Fruit fly (Drosophila melanogaster) whole organism, embryonic: Measurements from ENCODE around the gene Ctr1B.

Experiments used
- BEAF-32 ChIP-seq: fragments of 200-800 bp; sonication (Bioruptor generic); optimal IDR thresholded peaks from 3 replicates; lab custom pipeline; 2017; ENCODE audit warnings: missing biosample characterization, missing genetic modification characterization, mild to moderate bottlenecking, moderate library complexity, missing genetic modification reagents
- CG10462 ChIP-seq: fragments of 200-800 bp; sonication (Bioruptor generic); optimal IDR thresholded peaks from 2 replicates; lab custom pipeline; 2016; ENCODE audit warnings: missing biosample characterization, missing genetic modification characterization
- CG11085 ChIP-seq: fragments of 200-800 bp; sonication (Bioruptor generic); IDR thresholded peaks from 2 replicates; pipeline ENCODE4 v1.3.6; 2022; ENCODE audit warnings: missing biosample characterization, missing genetic modification characterization
- CG11456 ChIP-seq: fragments of 200-800 bp; sonication (Bioruptor generic); IDR thresholded peaks from 3 replicates; pipeline ENCODE4 v1.3.6; 2022; ENCODE audit warnings: missing biosample characterization, missing genetic modification characterization
- CG12219 ChIP-seq: fragments of 200-800 bp; sonication (Bioruptor generic); optimal IDR thresholded peaks from 3 replicates; lab custom pipeline; 2018; ENCODE audit warnings: missing biosample characterization, mild to moderate bottlenecking, missing genetic modification characterization
- CG1233 ChIP-seq: fragments of 200-800 bp; sonication (Bioruptor generic); optimal IDR thresholded peaks from 4 replicates; lab custom pipeline; 2018; ENCODE audit warnings: missing biosample characterization, mild to moderate bottlenecking, missing genetic modification characterization
- CG12659 ChIP-seq: fragments of 200-800 bp; sonication (Bioruptor generic); optimal IDR thresholded peaks from 3 replicates; lab custom pipeline; 2017; ENCODE audit warnings: mild to moderate bottlenecking, missing biosample characterization, missing genetic modification reagents, missing genetic modification characterization
- CG13287 ChIP-seq: fragments of 200-800 bp; sonication (Bioruptor generic); IDR thresholded peaks from 2 replicates; pipeline ENCODE4 v1.3.6; 2022; ENCODE audit warnings: missing biosample characterization, missing genetic modification characterization; ENCODE audit not compliant: partially characterized antibody
- CG14860 ChIP-seq: fragments of 200-800 bp; sonication (Bioruptor generic); IDR thresholded peaks from 3 replicates; pipeline ENCODE4 v1.3.6; 2022; ENCODE audit warnings: missing biosample characterization, missing genetic modification characterization; ENCODE audit not compliant: partially characterized antibody
- CG17186 ChIP-seq: fragments of 200-800 bp; sonication (Bioruptor generic); optimal IDR thresholded peaks from 3 replicates; lab custom pipeline; 2017; ENCODE audit warnings: missing biosample characterization, missing genetic modification reagents, missing genetic modification characterization
- CG17328 ChIP-seq: fragments of 200-800 bp; sonication (Bioruptor generic); IDR thresholded peaks from 2 replicates; pipeline ENCODE4 v1.3.6; 2022; ENCODE audit warnings: missing biosample characterization, missing genetic modification characterization
- CG18262 ChIP-seq: fragments of 200-800 bp; optimal IDR thresholded peaks from 3 replicates; lab custom pipeline; 2019; ENCODE audit warnings: missing biosample characterization, mild to moderate bottlenecking, missing genetic modification characterization, moderate library complexity
- CG32532 ChIP-seq: fragments of 200-800 bp; sonication (Bioruptor generic); IDR thresholded peaks from 2 replicates; pipeline ENCODE4 v1.3.6; 2022; ENCODE audit warnings: missing biosample characterization, missing genetic modification characterization
- CG3726 ChIP-seq: fragments of 200-800 bp; sonication (Bioruptor generic); IDR thresholded peaks from 3 replicates; pipeline ENCODE4, ENCODE4 v1.3.6; 2022; ENCODE audit warnings: missing biosample characterization, missing genetic modification characterization
- CG42726 ChIP-seq: fragments of 200-800 bp; sonication (Bioruptor generic); IDR thresholded peaks from 2 replicates; pipeline ENCODE4 v1.3.6; 2022; ENCODE audit warnings: missing biosample characterization, missing genetic modification characterization; ENCODE audit not compliant: partially characterized antibody
- CG6175 ChIP-seq: fragments of 200-800 bp; sonication (Bioruptor generic); IDR thresholded peaks from 3 replicates; pipeline ENCODE4 v1.3.6; 2022; ENCODE audit warnings: missing biosample characterization, missing genetic modification characterization
- CG6654 ChIP-seq: fragments of 200-800 bp; sonication (Bioruptor generic); optimal IDR thresholded peaks from 2 replicates; lab custom pipeline; 2017; ENCODE audit warnings: missing biosample characterization, mild to moderate bottlenecking, missing genetic modification characterization
- CG6683 ChIP-seq: fragments of 200-800 bp; sonication (Bioruptor generic); optimal IDR thresholded peaks from 2 replicates; lab custom pipeline; 2017; ENCODE audit warnings: missing biosample characterization, mild to moderate bottlenecking, missing genetic modification characterization, missing genetic modification reagents
- CG6689 ChIP-seq: fragments of 200-800 bp; sonication (Bioruptor generic); IDR thresholded peaks from 2 replicates; pipeline ENCODE4 v1.3.6; 2022; ENCODE audit warnings: missing biosample characterization, missing genetic modification characterization
- CG7556 ChIP-seq: fragments of 200-800 bp; sonication (Bioruptor generic); optimal IDR thresholded peaks from 2 replicates; lab custom pipeline; 2017; ENCODE audit warnings: missing biosample characterization, mild to moderate bottlenecking, missing genetic modification characterization
- CG7745 ChIP-seq: fragments of 200-800 bp; sonication (Bioruptor generic); optimal IDR thresholded peaks from 2 replicates; lab custom pipeline; 2018; ENCODE audit warnings: missing biosample characterization, mild to moderate bottlenecking, missing genetic modification characterization, moderate library complexity
- CG8478 ChIP-seq: fragments of >200 bp; optimal IDR thresholded peaks from 2 replicates; lab custom pipeline; 2018
- Dref ChIP-seq: fragments of 200-800 bp; sonication (Bioruptor generic); IDR thresholded peaks from 2 replicates; pipeline ENCODE4 v1.3.6; 2022; ENCODE audit warnings: missing biosample characterization, missing genetic modification characterization
- E2f1 ChIP-seq: fragments of 200-800 bp; sonication (Bioruptor generic); IDR thresholded peaks from 2 replicates; pipeline ENCODE4 v1.3.6; 2022; ENCODE audit warnings: missing biosample characterization, missing genetic modification characterization
- Gug ChIP-seq: fragments of 200-800 bp; sonication (Bioruptor generic); IDR thresholded peaks from 4 replicates; pipeline ENCODE4 v1.3.6; 2022; ENCODE audit warnings: missing biosample characterization, missing genetic modification characterization
- HmgD ChIP-seq: fragments of 200-800 bp; sonication (Bioruptor generic); optimal IDR thresholded peaks from 3 replicates; lab custom pipeline; 2016; ENCODE audit warnings: missing biosample characterization, missing genetic modification characterization
- Hr3 ChIP-seq: fragments of 200-800 bp; sonication (Bioruptor generic); optimal IDR thresholded peaks from 3 replicates; lab custom pipeline; 2016; ENCODE audit warnings: missing biosample characterization, missing genetic modification characterization
- NC2α ChIP-seq: fragments of 200-800 bp; sonication (Bioruptor generic); optimal IDR thresholded peaks from 2 replicates; lab custom pipeline; 2016; ENCODE audit warnings: missing biosample characterization, missing genetic modification characterization
- Nf-YA ChIP-seq: fragments of 200-800 bp; sonication (Bioruptor generic); IDR thresholded peaks from 2 replicates; pipeline ENCODE4 v1.3.6; 2022; ENCODE audit warnings: missing biosample characterization, missing genetic modification characterization
- Oli ChIP-seq: fragments of 200-800 bp; sonication (Bioruptor generic); optimal IDR thresholded peaks from 2 replicates; lab custom pipeline; 2018; ENCODE audit warnings: missing biosample characterization, mild to moderate bottlenecking, missing genetic modification characterization, moderate library complexity
- Opbp ChIP-seq: fragments of 200-800 bp; sonication (Bioruptor generic); IDR thresholded peaks from 3 replicates; pipeline ENCODE4 v1.3.6; 2022; ENCODE audit warnings: missing biosample characterization, missing genetic modification characterization; ENCODE audit not compliant: partially characterized antibody
- TFAM ChIP-seq: fragments of 200-800 bp; sonication (Bioruptor generic); optimal IDR thresholded peaks from 2 replicates; lab custom pipeline; 2017; ENCODE audit warnings: missing biosample characterization, missing genetic modification characterization, inconsistent platforms
- YL-1 ChIP-seq: fragments of 200-800 bp; sonication (Bioruptor generic); optimal IDR thresholded peaks from 3 replicates; lab custom pipeline; 2017; ENCODE audit warnings: missing biosample characterization, mild to moderate bottlenecking, missing genetic modification characterization
- al ChIP-seq: fragments of 200-800 bp; sonication (Bioruptor generic); IDR thresholded peaks from 2 replicates; pipeline ENCODE4 v1.3.6; 2022; ENCODE audit warnings: missing biosample characterization, missing genetic modification characterization
- bbx ChIP-seq: fragments of 200-800 bp; sonication (Bioruptor generic); IDR thresholded peaks from 2 replicates; pipeline ENCODE4 v1.3.6; 2022; ENCODE audit warnings: missing biosample characterization, missing genetic modification characterization; ENCODE audit not compliant: partially characterized antibody
- dati ChIP-seq: fragments of 200-800 bp; sonication (Bioruptor generic); IDR thresholded peaks from 2 replicates; pipeline ENCODE4 v1.3.6; 2022; ENCODE audit warnings: missing biosample characterization, missing genetic modification characterization
- gsb-n ChIP-seq: fragments of 200-800 bp; sonication (Bioruptor generic); optimal IDR thresholded peaks from 3 replicates; lab custom pipeline; 2018; ENCODE audit warnings: missing biosample characterization, mild to moderate bottlenecking, missing genetic modification characterization
- hbn ChIP-seq: fragments of 200-800 bp; sonication (Bioruptor generic); IDR thresholded peaks from 2 replicates; pipeline ENCODE4 v1.3.6; 2022; ENCODE audit warnings: missing biosample characterization, missing genetic modification characterization; ENCODE audit not compliant: partially characterized antibody
- her ChIP-seq: fragments of 200-800 bp; sonication (Bioruptor generic); optimal IDR thresholded peaks from 2 replicates; lab custom pipeline; 2016; ENCODE audit warnings: missing biosample characterization, missing genetic modification characterization
- otp ChIP-seq: fragments of 200-800 bp; sonication (Bioruptor generic); IDR thresholded peaks from 3 replicates; pipeline ENCODE4, ENCODE4 v1.3.6; 2022; ENCODE audit warnings: missing biosample characterization, missing genetic modification characterization
- ro ChIP-seq: fragments of 200-800 bp; sonication (Bioruptor generic); IDR thresholded peaks from 2 replicates; pipeline ENCODE4 v1.3.6; 2022; ENCODE audit warnings: missing biosample characterization, missing genetic modification characterization
- scrt ChIP-seq: fragments of 200-800 bp; sonication (Bioruptor generic); optimal IDR thresholded peaks from 2 replicates; lab custom pipeline; 2018; ENCODE audit warnings: missing biosample characterization, mild to moderate bottlenecking, missing genetic modification characterization, moderate library complexity
- seq ChIP-seq: fragments of 200-800 bp; sonication (Bioruptor generic); IDR thresholded peaks from 2 replicates; pipeline ENCODE4 v1.3.6; 2022; ENCODE audit warnings: missing biosample characterization, missing genetic modification characterization
- slou ChIP-seq: fragments of 200-800 bp; sonication (Bioruptor generic); optimal IDR thresholded peaks from 3 replicates; lab custom pipeline; 2016; ENCODE audit warnings: missing biosample characterization, missing genetic modification characterization
- slp2 ChIP-seq: fragments of 200-800 bp; sonication (Bioruptor generic); optimal IDR thresholded peaks from 2 replicates; lab custom pipeline; 2016; ENCODE audit warnings: missing biosample characterization, missing genetic modification characterization
- so ChIP-seq: fragments of 200-800 bp; sonication (Bioruptor generic); IDR thresholded peaks from 3 replicates; pipeline ENCODE4 v1.3.6; 2022; ENCODE audit warnings: missing biosample characterization, missing genetic modification characterization
- sr ChIP-seq: fragments of 200-800 bp; sonication (Bioruptor generic); IDR thresholded peaks from 3 replicates; pipeline ENCODE4 v1.3.6; 2022; ENCODE audit warnings: missing biosample characterization, missing genetic modification characterization
- sug ChIP-seq: fragments of 200-800 bp; optimal IDR thresholded peaks from 2 replicates; lab custom pipeline; 2019; ENCODE audit warnings: missing biosample characterization, mild to moderate bottlenecking, missing genetic modification characterization, moderate library complexity
- tin ChIP-seq: fragments of 200-800 bp; sonication (Bioruptor generic); optimal IDR thresholded peaks from 3 replicates; lab custom pipeline; 2016; ENCODE audit warnings: missing biosample characterization, missing genetic modification characterization
- usp ChIP-seq: fragments of >200 bp; optimal IDR thresholded peaks from 2 replicates; lab custom pipeline; 2017; ENCODE audit warnings: missing biosample characterization, missing genetic modification characterization

Ctr1B gene

DNA sequence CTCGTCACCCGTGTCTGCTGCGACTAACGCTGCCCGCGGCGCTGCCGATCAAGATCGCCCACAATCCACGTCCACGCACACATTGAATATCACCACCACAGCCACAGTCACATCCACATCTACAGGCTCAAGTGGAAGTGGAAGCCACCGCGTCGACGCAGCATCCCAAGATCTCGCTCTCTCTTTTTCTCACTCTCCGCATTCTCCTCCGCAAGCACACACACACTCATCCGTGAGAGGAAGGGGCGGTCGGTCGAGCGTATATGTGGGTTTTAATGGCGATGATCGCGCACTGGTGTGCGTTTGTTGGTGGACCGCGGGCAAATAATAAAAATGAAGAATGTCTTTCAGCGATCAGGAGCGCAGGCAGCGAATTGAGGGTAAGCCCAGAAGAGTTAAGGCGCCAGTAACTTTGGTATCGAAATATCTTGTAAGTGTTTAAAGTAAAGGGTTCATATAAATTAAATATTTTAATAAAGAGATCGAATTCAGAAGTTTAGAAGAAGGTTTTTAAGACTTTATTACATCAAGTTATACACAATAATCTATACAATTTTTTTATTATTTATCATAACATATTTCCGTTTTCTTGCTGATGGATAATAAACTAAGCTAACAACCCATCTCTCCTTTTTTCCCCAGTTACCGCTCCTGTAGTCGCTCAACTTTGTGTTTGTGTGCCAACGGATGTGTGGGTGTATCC is 16.5 kb downstream of the Ctr1B start, which contains the start of gene Poxm (continued):
- TF ChIP-seq usp (GFP tag; lab: Kevin White, UChicago), result no peak
- TF ChIP-seq CG12219, result peak; percentile 57
- peak; percentile 86 for TF ChIP-seq CG11456 (GFP tag; lab: Robert Waterston, UW)
- TF ChIP-seq Hr3 (GFP tag; lab: Kevin White, UChicago), result peak; percentile 94
- TF ChIP-seq sr, result peak; percentile 95
- peak; percentile 59 for TF ChIP-seq TFAM (GFP tag; lab: Kevin White, UChicago)
- peak; percentile 91 for TF ChIP-seq E2f1 (GFP tag; lab: Robert Waterston, UW)
- peak; percentile 66 for TF ChIP-seq CG32532 (GFP tag; lab: Robert Waterston, UW)
- TF ChIP-seq slp2, result peak; percentile 64
- TF ChIP-seq BEAF-32 (GFP tag; lab: Kevin White, UChicago), result peak; percentile 5
- TF ChIP-seq slou (GFP tag; lab: Kevin White, UChicago), result peak; percentile 61
- peak; percentile 24 for TF ChIP-seq scrt
- TF ChIP-seq NC2α, result no peak
- peak; percentile 84 for TF ChIP-seq CG10462 (GFP tag; lab: Kevin White, UChicago)
- no peak for TF ChIP-seq hbn (GFP tag; lab: Robert Waterston, UW)
- TF ChIP-seq CG18262, result peak; percentile 97
- TF ChIP-seq tin (GFP tag; lab: Kevin White, UChicago), result peak; percentile 89
- no peak for TF ChIP-seq CG13287 (GFP tag; lab: Robert Waterston, UW)
- TF ChIP-seq CG7556 (GFP tag; lab: Kevin White, UChicago), result peak; percentile 93
- no peak for TF ChIP-seq CG14860 (GFP tag; lab: Robert Waterston, UW)
- TF ChIP-seq CG6654 (GFP tag; lab: Kevin White, UChicago), result peak; percentile 78
- TF ChIP-seq YL-1, result peak; percentile 21
- peak; percentile 91 for TF ChIP-seq CG8478 (lab: Kevin White, UChicago)
- peak; percentile 64; the same call in 1 of the 3 replicates for TF ChIP-seq so (GFP tag; lab: Robert Waterston, UW)
- peak; percentile 87 for TF ChIP-seq sug (tag; lab: Kevin White, UChicago)
- peak; percentile 6 for TF ChIP-seq HmgD (GFP tag; lab: Kevin White, UChicago)
- no peak for TF ChIP-seq Dref (GFP tag; lab: Robert Waterston, UW)
- peak; percentile 75; the same call in 2 of the 3 replicates for TF ChIP-seq CG3726 (GFP tag; lab: Robert Waterston, UW)
- peak; percentile 78 for TF ChIP-seq seq (GFP tag; lab: Robert Waterston, UW)
- TF ChIP-seq dati, result 0 out of 2 replicates have a peak, but pooled peaks have one; percentile 28
- peak; percentile 89 for TF ChIP-seq CG1233
- TF ChIP-seq ro (GFP tag; lab: Robert Waterston, UW), result peak; percentile 86
- peak; percentile 88 for TF ChIP-seq gsb-n
- TF ChIP-seq CG6683 (GFP tag; lab: Kevin White, UChicago), result no peak
- no peak for TF ChIP-seq Opbp (GFP tag; lab: Robert Waterston, UW)
- TF ChIP-seq CG42726, result no peak
- peak; percentile 74 for TF ChIP-seq CG17328 (GFP tag; lab: Robert Waterston, UW)
- peak; percentile 65; the same call in 2 of the 3 replicates for TF ChIP-seq CG6175 (GFP tag; lab: Robert Waterston, UW)
- TF ChIP-seq al (GFP tag; lab: Robert Waterston, UW), result peak; percentile 84
- 0 out of 2 replicates have a peak, but pooled peaks have one; percentile 21 for TF ChIP-seq bbx (GFP tag; lab: Robert Waterston, UW)
- no peak for TF ChIP-seq otp (GFP tag; lab: Robert Waterston, UW)
- peak; percentile 94 for TF ChIP-seq CG6689 (GFP tag; lab: Robert Waterston, UW)
- no peak for TF ChIP-seq her (GFP tag; lab: Kevin White, UChicago)
- no peak for TF ChIP-seq CG7745 (tag; lab: Kevin White, UChicago)
- peak; percentile 95 for TF ChIP-seq Oli
- peak; percentile 21; the same call in 1 of the 2 replicates for TF ChIP-seq Nf-YA (GFP tag; lab: Robert Waterston, UW)
- TF ChIP-seq CG17186 (GFP tag; lab: Kevin White, UChicago), result peak; percentile 49
- TF ChIP-seq Gug, result peak; percentile 94
- TF ChIP-seq CG11085 (GFP tag; lab: Robert Waterston, UW), result peak; percentile 57
- TF ChIP-seq CG12659, result peak; percentile 92
